Worm (Caenorhabditis elegans) whole organism, L2 larva: ENCODE results near the gene nspg-13.

ENCODE experiments used
- Y55F3AM.14 ChIP-seq: fragments of 200-800 bp; sonication (Bioruptor generic); optimal IDR thresholded peaks from 2 replicates; lab custom pipeline; 2018; ENCODE audit warnings: mild to moderate bottlenecking, missing genetic modification characterization, missing compliant biosample characterization
- ZK546.5 ChIP-seq: sonication (generic microtip); optimal IDR thresholded peaks from 2 replicates; lab custom pipeline; 2017; ENCODE audit warnings: missing biosample characterization, missing genetic modification characterization
- egl-27 ChIP-seq: sonication (generic microtip); optimal IDR thresholded peaks from 3 replicates; lab custom pipeline; 2017; ENCODE audit warnings: missing biosample characterization, missing genetic modification reagents, missing genetic modification characterization
- fos-1 ChIP-seq: fragments of 150-350 bp; optimal IDR thresholded peaks from 2 replicates; lab custom pipeline; 2014; ENCODE audit warnings: missing biosample characterization, missing genetic modification characterization
- lin-39 ChIP-seq: fragments of 150-350 bp; optimal IDR thresholded peaks from 2 replicates; lab custom pipeline; 2014; ENCODE audit warnings: missing biosample characterization, missing genetic modification reagents, missing genetic modification characterization
- nhr-10 ChIP-seq: sonication (generic microtip); optimal IDR thresholded peaks from 2 replicates; lab custom pipeline; 2017; ENCODE audit warnings: missing biosample characterization, missing genetic modification characterization
- nhr-11 ChIP-seq: fragments of 150-350 bp; optimal IDR thresholded peaks from 2 replicates; lab custom pipeline; 2014; ENCODE audit warnings: missing biosample characterization, missing genetic modification characterization
- nhr-77 ChIP-seq: fragments of 150-350 bp; optimal IDR thresholded peaks from 2 replicates; lab custom pipeline; 2014; ENCODE audit warnings: missing biosample characterization, missing genetic modification characterization
- peb-1 ChIP-seq: fragments of 150-350 bp; optimal IDR thresholded peaks from 2 replicates; lab custom pipeline; 2014; ENCODE audit warnings: missing biosample characterization, missing genetic modification characterization
- skn-1 ChIP-seq: sonication (generic microtip); optimal IDR thresholded peaks from 2 replicates; lab custom pipeline; 2017; ENCODE audit warnings: missing biosample characterization, missing genetic modification characterization
- snpc-4 ChIP-seq: fragments of 150-350 bp; optimal IDR thresholded peaks from 2 replicates; lab custom pipeline; 2014; ENCODE audit warnings: missing biosample characterization, missing genetic modification characterization
- unc-62 ChIP-seq: fragments of 150-350 bp; optimal IDR thresholded peaks from 2 replicates; lab custom pipeline; 2014; ENCODE audit warnings: missing biosample characterization, missing genetic modification reagents, missing genetic modification characterization
- zag-1 ChIP-seq: fragments of 150-350 bp; optimal IDR thresholded peaks from 2 replicates; lab custom pipeline; 2014; ENCODE audit warnings: missing biosample characterization, missing genetic modification characterization
- ztf-11 ChIP-seq: sonication (generic microtip); optimal IDR thresholded peaks from 2 replicates; lab custom pipeline; 2017; ENCODE audit warnings: missing biosample characterization, missing genetic modification characterization

ce11 chrX:5216063-5216462 is 38.9 kb upstream of the nspg-13 start, which contains the start of gene hrpa-2:
- TF ChIP-seq unc-62 (GFP tag; lab: Kevin White, UChicago) (no peak), snpc-4 (no peak), peb-1 (tag; lab: Kevin White, UChicago) (no peak), ztf-11 (tag; lab: Kevin White, UChicago) (no peak), skn-1 (no peak), ZK546.5 (no peak), egl-27 (tag; lab: Kevin White, UChicago) (no peak), fos-1 (tag; lab: Kevin White, UChicago) (no peak), zag-1 (no peak), nhr-11 (tag; lab: Kevin White, UChicago) (no peak), nhr-77 (tag; lab: Kevin White, UChicago) (no peak), Y55F3AM.14 (GFP tag; lab: Kevin White, UChicago) (no peak), nhr-10 (no peak), lin-39 (tag; lab: Kevin White, UChicago) (no peak)
